Worm (Caenorhabditis elegans) whole organism, L2 larva: ENCODE measurements around the gene ZK742.4.

Experiments
- ama-1 ChIP-seq: fragments of 150-350 bp; optimal IDR thresholded peaks from 2 replicates; lab custom pipeline; 2018; ENCODE audit warnings: inconsistent platforms
- ceh-16 ChIP-seq: fragments of 150-350 bp; optimal IDR thresholded peaks from 2 replicates; lab custom pipeline; 2014; ENCODE audit warnings: missing biosample characterization, missing genetic modification characterization
- ceh-82 ChIP-seq: fragments of 150-350 bp; optimal IDR thresholded peaks from 2 replicates; lab custom pipeline; 2014; ENCODE audit warnings: missing biosample characterization, missing genetic modification characterization
- dmd-4 ChIP-seq: sonication (generic microtip); optimal IDR thresholded peaks from 2 replicates; lab custom pipeline; 2017; ENCODE audit warnings: missing biosample characterization, missing genetic modification characterization
- lin-13 ChIP-seq: fragments of 150-350 bp; optimal IDR thresholded peaks from 2 replicates; lab custom pipeline; 2014; ENCODE audit warnings: missing biosample characterization, missing genetic modification reagents, missing genetic modification characterization
- mdl-1 ChIP-seq, 2 experiments: fragments of 150-350 bp in 1 of 2; sonication (generic microtip) in 1 of 2; optimal IDR thresholded peaks; 2 replicates each; lab custom pipeline; 2017; ENCODE audit warnings: missing biosample characterization in 2 of 2, missing genetic modification characterization in 2 of 2
- nhr-237 ChIP-seq: fragments of 150-350 bp; optimal IDR thresholded peaks from 2 replicates; lab custom pipeline; 2014; ENCODE audit warnings: missing biosample characterization, missing genetic modification characterization
- nhr-25 ChIP-seq: fragments of 150-350 bp; sonication (generic microtip); optimal IDR thresholded peaks from 3 replicates; lab custom pipeline; 2014; ENCODE audit warnings: missing biosample characterization, missing genetic modification characterization
- ztf-11 ChIP-seq: sonication (generic microtip); optimal IDR thresholded peaks from 2 replicates; lab custom pipeline; 2017; ENCODE audit warnings: missing biosample characterization, missing genetic modification characterization

- TF ChIP-seq nhr-25 (tag; lab: Kevin White, UChicago) (no peak), ama-1 (lab: Kevin White, UChicago) (no peak), ceh-16 (tag; lab: Kevin White, UChicago) (no peak), nhr-237 (tag; lab: Kevin White, UChicago) (no peak), mdl-1 (tag; optimal IDR thresholded peaks at IDR 0.05; lab: Kevin White, UChicago) (no peak), ceh-82 (tag; lab: Kevin White, UChicago) (no peak), lin-13 (GFP tag; lab: Kevin White, UChicago) (no peak), dmd-4 (no peak), ztf-11 (tag; lab: Kevin White, UChicago) (no peak)
Measured at ce11 chrV:7809320-7810256, 2.0 kb downstream of the ZK742.4 start, which contains the start of gene ZK742.3.
